Fruit fly (Drosophila melanogaster) whole organism, prepupa: ENCODE results near the gene Gem4c.

Experiments
- CG11294 ChIP-seq: fragments of 200-800 bp; sonication (Bioruptor generic); IDR thresholded peaks from 2 replicates; pipeline ENCODE4 v1.3.6; 2022; ENCODE audit warnings: missing biosample characterization, missing genetic modification characterization
- Eip75B ChIP-seq: fragments of 200-800 bp; sonication (Bioruptor generic); optimal IDR thresholded peaks from 3 replicates; lab custom pipeline; 2016; ENCODE audit warnings: missing biosample characterization, missing genetic modification characterization
- Eip78C ChIP-seq: fragments of 200-800 bp; sonication (Bioruptor generic); peaks from one replicate; lab custom pipeline; 2016; ENCODE audit warnings: missing biosample characterization, missing genetic modification characterization
- Ets96B ChIP-seq: fragments of 200-800 bp; optimal IDR thresholded peaks from 2 replicates; lab custom pipeline; 2019; ENCODE audit warnings: missing biosample characterization, mild to moderate bottlenecking, missing genetic modification characterization, moderate library complexity
- svp ChIP-seq: fragments of 200-800 bp; sonication (Bioruptor generic); peaks from one replicate; lab custom pipeline; 2016; ENCODE audit warnings: missing biosample characterization, missing genetic modification characterization

The Gem4c gene

DNA sequence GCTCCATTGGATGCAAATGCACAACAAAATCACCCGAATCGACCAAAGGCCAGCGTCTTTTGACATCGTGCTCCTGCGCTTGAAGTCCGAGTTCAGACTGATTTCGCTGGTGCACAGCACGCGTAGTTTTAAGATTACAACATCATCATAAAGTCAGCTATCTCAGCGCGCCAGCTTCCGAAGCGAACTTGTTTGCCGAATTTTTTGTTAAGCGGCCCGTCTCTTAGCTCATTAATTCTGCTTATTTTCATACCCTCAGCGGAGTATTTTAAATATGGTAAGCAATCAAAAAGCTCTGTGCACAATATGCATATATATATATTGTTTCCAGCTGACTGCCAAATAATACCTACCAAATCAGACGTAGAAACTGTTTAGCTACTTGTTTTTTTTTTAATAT, 26.4 kb downstream of the Gem4c start, which contains the start of gene CG6414:
CG6414 (minus strand) TSS at position 101 of the 400 bp plus-strand sequence.
- no peak for TF ChIP-seq Eip75B
- peak; percentile 49 for TF ChIP-seq svp (GFP tag; lab: Kevin White, UChicago)
- TF ChIP-seq Eip78C (GFP tag; lab: Kevin White, UChicago) = peak; percentile 48
- no peak for TF ChIP-seq Ets96B (tag; lab: Kevin White, UChicago)
- no peak for TF ChIP-seq CG11294
